Worm (Caenorhabditis elegans): ENCODE data around the gene C10E2.2.

Gene C10E2.2

DNA sequence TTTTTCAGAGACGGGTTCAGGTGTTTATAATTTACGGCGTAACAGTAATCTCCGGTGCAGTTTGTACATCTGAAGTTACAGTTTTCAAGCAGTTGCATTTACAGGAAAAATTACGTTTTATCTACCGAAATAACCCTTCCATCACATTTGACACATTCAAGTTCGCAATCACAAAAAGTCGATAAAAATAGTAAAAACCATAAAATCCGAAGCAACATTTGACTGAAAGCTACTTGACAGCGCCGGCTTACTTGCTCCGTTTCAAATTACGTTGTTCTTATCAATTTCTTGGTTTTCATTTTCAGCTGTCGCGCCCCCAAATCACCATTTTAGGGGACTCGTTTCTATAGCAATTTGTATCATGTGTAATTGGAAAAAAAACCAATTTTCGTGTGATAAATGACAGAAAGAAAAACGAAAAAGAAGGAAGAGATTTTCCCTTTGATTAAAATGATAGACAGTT lies 37.8 kb downstream of the C10E2.2 start, which contains the start of gene T01C8.3:
Gene T01C8.3 (minus strand): TSS at position 413 of the 463 bp plus-strand sequence.
- TF ChIP-seq mml-1 (tag; optimal IDR thresholded peaks at IDR 0.05) (no peak), hmg-11 (tag; optimal IDR thresholded peaks at IDR 0.05) (no peak), lin-15B (tag; optimal IDR thresholded peaks at IDR 0.05) (no peak), elt-1 (tag; optimal IDR thresholded peaks at IDR 0.05) (no peak), lin-39 (tag; optimal IDR thresholded peaks at IDR 0.05) (no peak), nhr-28 (tag; optimal IDR thresholded peaks at IDR 0.05) (no peak), egl-27 (tag; optimal IDR thresholded peaks at IDR 0.05) (no peak), skn-1 (tag; optimal IDR thresholded peaks at IDR 0.05) (no peak)

DNA sequence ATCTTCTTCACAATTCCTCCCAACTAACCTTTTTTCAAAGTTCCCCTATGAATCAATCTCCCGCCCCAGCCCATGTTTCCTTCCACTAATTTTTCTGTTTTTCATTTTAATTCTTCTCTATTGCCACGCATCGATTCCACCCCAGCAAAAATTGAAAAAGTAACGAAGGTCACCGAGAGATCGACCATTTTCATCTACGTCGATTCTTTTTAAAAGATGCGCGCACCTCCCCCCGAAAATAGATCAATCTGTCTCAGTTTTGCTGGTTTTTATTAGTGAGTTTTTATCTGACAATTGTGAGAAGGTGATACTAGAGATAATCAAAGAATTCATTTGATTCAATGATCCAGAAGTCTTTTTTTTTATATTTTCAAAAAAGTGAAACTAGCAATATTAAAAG lies 39.0 kb downstream of the C10E2.2 start:
- no peak for TF ChIP-seq ztf-4 (tag; optimal IDR thresholded peaks at IDR 0.05)
- TF ChIP-seq lin-15B (tag; optimal IDR thresholded peaks at IDR 0.05), result no peak
- TF ChIP-seq nhr-25 (tag; optimal IDR thresholded peaks at IDR 0.05), result peak; percentile 13
- peak; percentile 22 for TF ChIP-seq nhr-23 (tag; optimal IDR thresholded peaks at IDR 0.05)
- no peak for TF ChIP-seq lsy-12 (tag; optimal IDR thresholded peaks at IDR 0.05)

ce11 chrX:16786021-16786488 lies 41.0 kb downstream of the C10E2.2 start, which contains the start of gene T01C8.2:
Gene T01C8.2 (plus strand): TSS chrX:16786438.
- TF ChIP-seq egl-27 (tag; optimal IDR thresholded peaks at IDR 0.05), result no peak
- TF ChIP-seq nhr-23 (tag; optimal IDR thresholded peaks at IDR 0.05), result peak; percentile 64
- TF ChIP-seq zag-1 (tag; optimal IDR thresholded peaks at IDR 0.05), result no peak
- TF ChIP-seq nhr-25 (tag; optimal IDR thresholded peaks at IDR 0.05), result peak; percentile 91
- peak; percentile 21 for TF ChIP-seq nhr-43 (tag; optimal IDR thresholded peaks at IDR 0.05; ENCODE audit: poor library complexity, severe bottlenecking)
- TF ChIP-seq nhr-67 (tag; optimal IDR thresholded peaks at IDR 0.05), result no peak
- no peak for TF ChIP-seq ceh-16 (tag; optimal IDR thresholded peaks at IDR 0.05)
- TF ChIP-seq fkh-10 (GFP tag; optimal IDR thresholded peaks at IDR 0.05), result no peak
- TF ChIP-seq daf-12 (tag; optimal IDR thresholded peaks at IDR 0.05), result no peak
- no peak for TF ChIP-seq elt-1 (tag; optimal IDR thresholded peaks at IDR 0.05)

DNA sequence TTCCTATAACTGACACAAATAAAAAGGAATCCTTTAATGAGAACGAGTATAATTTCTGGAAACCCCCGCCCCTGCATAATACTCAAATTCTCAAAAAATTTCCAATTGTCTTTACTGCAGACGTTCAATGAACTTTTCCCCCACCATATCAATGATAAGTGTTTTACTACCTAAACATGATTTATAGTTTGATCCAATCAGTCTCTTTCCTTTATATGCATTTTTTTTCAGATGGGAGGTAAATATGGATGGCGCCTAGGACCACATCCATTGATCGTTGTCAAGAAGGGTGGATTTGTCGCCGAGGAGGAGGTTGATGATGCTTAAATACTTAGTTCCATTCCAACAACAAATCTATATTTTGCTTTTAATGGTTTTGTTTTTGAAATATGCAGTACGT lies 42.1 kb downstream of the C10E2.2 start:
- TF ChIP-seq nhr-11 (tag; optimal IDR thresholded peaks at IDR 0.05) (no peak), lsy-12 (tag; optimal IDR thresholded peaks at IDR 0.05) (no peak), jun-1 (tag; optimal IDR thresholded peaks at IDR 0.05) (no peak), fkh-2 (tag; optimal IDR thresholded peaks at IDR 0.05) (no peak), nfya-1 (tag; optimal IDR thresholded peaks at IDR 0.05; ENCODE audit: insufficient read depth) (no peak), zag-1 (tag; optimal IDR thresholded peaks at IDR 0.05) (no peak), elt-1 (tag; optimal IDR thresholded peaks at IDR 0.05) (no peak), ceh-9 (tag; optimal IDR thresholded peaks at IDR 0.05) (no peak), R02D3.7 (tag; optimal IDR thresholded peaks at IDR 0.05) (no peak), nhr-67 (tag; optimal IDR thresholded peaks at IDR 0.05) (no peak), pha-4 (tag; optimal IDR thresholded peaks at IDR 0.05) (no peak), nhr-77 (tag; optimal IDR thresholded peaks at IDR 0.05) (no peak), lin-15B (tag; optimal IDR thresholded peaks at IDR 0.05) (no peak), elt-3 (tag; optimal IDR thresholded peaks at IDR 0.05) (no peak), fos-1 (tag; optimal IDR thresholded peaks at IDR 0.05) (no peak), nhr-76 (tag; optimal IDR thresholded peaks at IDR 0.05) (no peak), skn-1 (tag; optimal IDR thresholded peaks at IDR 0.05) (no peak), nhr-12 (tag; optimal IDR thresholded peaks at IDR 0.05) (no peak), ZK546.5 (tag; optimal IDR thresholded peaks at IDR 0.05) (no peak), tbx-2 (tag; optimal IDR thresholded peaks at IDR 0.05) (no peak)

DNA sequence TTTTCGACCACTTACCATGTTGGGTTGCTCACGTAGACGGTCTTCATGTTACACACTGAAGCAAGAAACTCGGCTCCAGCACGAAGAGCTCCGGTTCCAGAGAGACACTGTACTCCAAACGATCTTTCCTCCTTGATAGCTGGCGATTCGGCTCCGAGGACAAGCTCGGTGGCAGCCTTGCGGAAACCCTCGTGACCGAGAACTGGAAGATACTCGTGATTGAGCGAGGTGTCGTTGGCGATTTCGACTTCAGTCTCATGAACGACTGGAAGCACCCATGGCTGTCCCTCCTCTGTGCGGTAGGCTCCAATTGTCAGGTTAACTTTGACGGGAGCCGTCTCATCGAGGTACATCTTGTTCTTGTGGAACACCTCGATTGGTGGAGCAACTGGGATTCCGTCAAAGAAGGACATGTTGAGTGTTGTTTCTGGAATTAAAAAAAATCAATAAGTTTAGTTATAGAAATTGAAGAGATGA lies 47.7 kb downstream of the C10E2.2 start, which contains the start of gene got-1.2:
Gene got-1.2 (minus strand): TSS at position 427 of the 477 bp plus-strand sequence.
- TF ChIP-seq egl-5 (tag; optimal IDR thresholded peaks at IDR 0.05) (no peak), elt-3 (tag; optimal IDR thresholded peaks at IDR 0.05) (no peak), nfya-1 (tag; optimal IDR thresholded peaks at IDR 0.05; ENCODE audit: insufficient read depth) (no peak), ztf-11 (tag; optimal IDR thresholded peaks at IDR 0.05) (no peak), nhr-67 (tag; optimal IDR thresholded peaks at IDR 0.05) (no peak)
